Worm (Caenorhabditis elegans): ENCODE data around the gene atln-1.
A peak's percentile ranks its signal among the peaks of the same experiment; 100 is the strongest.
"Not testable (repeated sequence)": the region's sequence is repeated elsewhere in the genome, so short reads cannot be mapped to it uniquely, and the experiment has no call there.

The atln-1 gene

DNA sequence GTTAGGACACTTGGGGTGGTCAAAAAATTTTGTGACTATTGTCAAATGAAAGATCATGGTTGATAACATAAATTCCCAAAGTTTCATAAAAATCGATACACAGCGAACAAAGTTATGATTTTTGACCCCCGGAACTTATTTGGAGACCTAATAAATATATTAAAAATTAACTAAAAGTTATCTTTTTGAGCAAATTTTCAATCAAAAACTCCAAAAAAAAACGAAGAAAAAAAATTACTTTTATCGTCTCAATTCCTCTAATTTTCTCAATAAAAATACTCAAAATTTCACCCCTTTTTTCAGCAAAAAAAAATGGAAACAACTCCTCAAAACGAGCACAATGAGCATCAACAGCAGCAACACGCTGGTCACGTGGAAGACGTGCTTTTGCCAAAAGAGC, at the start of gene atln-1:
Gene atln-1, plus strand, starts transcription at position 301 of the 400 bp plus-strand sequence.
- TF ChIP-seq nhr-76 (tag; optimal IDR thresholded peaks at IDR 0.05); lin-14 (GFP tag; optimal IDR thresholded peaks at IDR 0.05); ztf-11 (tag; optimal IDR thresholded peaks at IDR 0.05): not testable (repeated sequence)

DNA sequence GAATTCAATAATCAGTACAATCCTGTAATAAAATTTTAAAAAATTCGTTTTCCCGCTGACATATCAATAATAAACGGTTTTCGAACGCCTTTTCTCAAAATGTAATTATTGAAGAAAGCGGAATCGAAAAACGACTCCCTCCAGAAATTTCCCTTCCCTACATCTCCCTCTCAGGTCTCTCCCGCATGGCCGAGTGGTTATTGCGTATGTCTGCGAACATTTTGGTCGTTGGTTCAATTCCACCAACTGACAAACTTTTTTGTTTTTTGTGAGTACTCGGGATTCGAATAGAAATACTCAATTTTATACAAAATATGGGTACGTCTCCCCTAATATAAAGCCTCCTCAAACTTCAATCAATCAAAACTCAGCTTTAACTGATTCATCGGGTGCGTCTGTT, 48.5 kb upstream of the atln-1 start:
- peak; percentile 17; the same call in 1 of the 2 replicates for TF ChIP-seq nhr-19 (GFP tag; conservative IDR thresholded peaks at IDR 0.05)

DNA sequence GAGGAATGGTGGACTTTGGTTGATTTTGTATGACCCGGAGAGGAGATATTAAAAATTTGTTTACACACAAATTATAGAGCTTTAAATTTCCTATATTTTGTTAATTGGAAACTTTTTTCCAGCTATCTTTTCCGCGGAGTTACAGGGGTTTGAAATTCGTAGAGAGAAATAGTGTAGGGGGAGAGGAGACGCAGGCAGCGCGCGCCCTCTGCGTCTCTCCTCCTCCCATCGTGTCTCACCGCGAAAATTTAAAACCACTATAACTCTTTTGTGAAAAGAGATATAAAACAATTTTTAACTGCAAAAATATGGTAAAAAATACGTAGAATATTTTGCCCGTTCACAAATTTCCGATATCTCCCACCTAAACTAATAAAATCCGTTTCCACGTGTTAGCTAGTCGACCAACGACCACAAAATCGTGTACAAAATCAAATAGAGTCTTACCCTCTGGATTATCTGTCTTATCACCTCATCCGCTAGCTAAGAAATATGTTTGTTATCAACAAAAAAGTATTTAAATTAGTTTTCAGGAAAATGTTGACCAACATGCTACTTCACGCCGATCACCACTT, 45.9 kb upstream of the atln-1 start, which contains the start of gene nhr-277:
Gene nhr-277, plus strand, starts transcription at position 525 of the 575 bp plus-strand sequence.
- peak; percentile 9 for TF ChIP-seq nhr-85 (tag)
- TF ChIP-seq ama-1 (optimal IDR thresholded peaks at IDR 0.05): no peak
- no peak for TF ChIP-seq elt-2 (tag; optimal IDR thresholded peaks at IDR 0.05)
- no peak for TF ChIP-seq ceh-63 (GFP tag; optimal IDR thresholded peaks at IDR 0.05)
- no peak for TF ChIP-seq efl-1 (optimal IDR thresholded peaks at IDR 0.05)
- TF ChIP-seq efl-1 (GFP tag; optimal IDR thresholded peaks at IDR 0.05 in 1 of 2): peak in 1 of 2 experiments; percentile 11
- TF ChIP-seq nhr-28 (tag; optimal IDR thresholded peaks at IDR 0.05): no peak
- no peak for TF ChIP-seq C34B4.2 (tag; optimal IDR thresholded peaks at IDR 0.05)
- no peak for TF ChIP-seq unc-86 (tag; optimal IDR thresholded peaks at IDR 0.05)
- no peak for TF ChIP-seq swsn-7 (tag; optimal IDR thresholded peaks at IDR 0.05)
- TF ChIP-seq isw-1 (GFP tag; IDR thresholded peaks at IDR 0.05): no peak
- TF ChIP-seq lin-13 (GFP tag; optimal IDR thresholded peaks at IDR 0.05): no peak
- TF ChIP-seq mab-9 (GFP tag; IDR thresholded peaks at IDR 0.05): no peak
- no peak for TF ChIP-seq nhr-237 (tag; optimal IDR thresholded peaks at IDR 0.05)
- TF ChIP-seq tlp-1 (tag; optimal IDR thresholded peaks at IDR 0.05): no peak
- TF ChIP-seq mdl-1 (tag; optimal IDR thresholded peaks at IDR 0.05): no peak
- TF ChIP-seq nhr-19 (GFP tag; conservative IDR thresholded peaks at IDR 0.05): no peak

DNA sequence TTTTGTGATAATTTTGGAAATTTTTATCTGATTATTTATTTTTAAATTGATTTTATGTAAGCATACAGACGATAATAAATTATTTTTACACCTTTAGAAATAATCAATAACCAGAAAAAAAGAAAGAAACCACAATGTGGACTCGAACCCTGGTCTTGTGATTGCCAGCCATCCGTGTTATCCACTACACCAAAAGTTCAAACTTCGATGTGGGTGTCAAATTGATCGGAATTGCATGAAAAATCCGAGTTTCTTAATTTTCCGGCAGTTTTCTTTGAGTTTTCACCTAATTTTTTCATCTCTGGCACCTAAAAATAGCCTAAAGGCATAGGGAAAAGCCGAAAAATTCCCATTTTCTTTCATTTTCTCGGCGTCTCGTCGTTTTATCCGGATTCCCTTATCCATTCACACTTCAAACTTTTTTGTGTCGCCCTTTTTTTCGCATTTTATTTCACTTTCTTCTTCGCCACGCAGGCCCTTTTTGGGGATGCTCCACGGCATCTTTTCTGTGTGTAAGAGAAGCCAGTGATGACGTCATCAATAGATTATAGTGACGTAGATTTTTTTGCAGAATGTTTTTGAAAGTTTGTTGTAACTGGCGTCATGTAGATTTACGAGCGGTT, 41.0 kb upstream of the atln-1 start:
- peak; percentile 20 for TF ChIP-seq xbp-1 (tag; optimal IDR thresholded peaks at IDR 0.05)
- peak; percentile 69 for TF ChIP-seq lin-14 (GFP tag; optimal IDR thresholded peaks at IDR 0.05)
- TF ChIP-seq fkh-8 (tag; optimal IDR thresholded peaks at IDR 0.05): peak; percentile 11
- no peak for TF ChIP-seq hlh-17 (GFP tag; optimal IDR thresholded peaks at IDR 0.05; ENCODE audit: borderline replicate concordance)
- no peak for TF ChIP-seq skn-1 (tag; optimal IDR thresholded peaks at IDR 0.05)
- TF ChIP-seq snpc-4 (tag; optimal IDR thresholded peaks at IDR 0.05): no peak

DNA sequence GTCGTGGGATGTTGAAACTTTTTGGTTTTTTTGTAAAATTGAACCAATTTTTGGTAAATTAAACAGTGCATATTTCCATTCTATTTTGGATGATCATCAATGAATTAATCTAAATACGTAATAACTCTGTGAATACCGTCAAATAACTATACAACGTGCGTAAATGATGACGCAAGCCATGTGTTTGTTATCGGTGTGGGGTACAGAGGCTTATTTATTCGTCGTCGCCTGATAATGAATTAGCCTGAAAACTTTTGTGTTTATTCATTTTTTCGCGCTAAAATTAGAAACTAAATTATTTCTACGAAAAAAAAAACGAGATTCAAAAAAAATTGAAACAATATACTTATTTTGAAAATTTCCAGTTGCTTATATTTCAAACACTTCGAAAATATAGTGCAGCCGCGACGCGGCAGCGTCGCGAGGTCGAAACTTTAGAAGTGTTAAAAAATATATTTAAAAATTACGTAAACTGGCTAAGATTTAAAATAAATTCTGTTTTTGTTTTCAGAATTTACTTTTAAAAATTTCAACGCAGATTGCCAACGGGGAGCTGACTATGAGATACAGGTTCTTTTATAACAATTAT, 39.5 kb upstream of the atln-1 start:
- TF ChIP-seq lin-35 (GFP tag; optimal IDR thresholded peaks at IDR 0.05) (peak in 1 of 2 experiments; percentile 10), nhr-85 (tag) (peak; percentile 32), isw-1 (GFP tag; IDR thresholded peaks at IDR 0.05) (no peak)

DNA sequence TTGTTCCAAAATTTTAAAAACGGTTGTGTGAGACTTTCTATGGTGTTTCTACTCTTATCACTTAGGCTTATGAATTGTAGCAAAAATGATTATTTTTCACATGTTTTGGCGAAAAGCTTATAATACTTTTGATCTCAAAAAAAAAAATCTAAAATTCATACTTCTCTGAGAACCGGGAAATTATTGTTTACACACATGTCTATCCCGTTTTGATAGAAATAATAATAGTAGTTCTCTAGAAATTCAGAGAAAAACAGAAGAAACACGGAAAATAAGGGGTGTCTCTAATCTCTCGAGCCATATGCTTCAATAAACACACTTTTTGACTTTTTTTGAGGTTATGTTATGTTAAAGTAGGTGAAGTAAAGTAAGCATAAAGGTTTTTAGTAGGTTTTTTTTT, 37.9 kb upstream of the atln-1 start:
- TF ChIP-seq pax-3 (tag; optimal IDR thresholded peaks at IDR 0.05) (no peak), jun-1 (tag; optimal IDR thresholded peaks at IDR 0.05) (no peak), nhr-11 (tag; optimal IDR thresholded peaks at IDR 0.05) (no peak), rnt-1 (tag; optimal IDR thresholded peaks at IDR 0.05) (no peak), lir-3 (tag; optimal IDR thresholded peaks at IDR 0.05; ENCODE audit: poor library complexity) (no peak), nhr-71 (tag; optimal IDR thresholded peaks at IDR 0.05) (peak; percentile 21), C04F5.9 (tag; optimal IDR thresholded peaks at IDR 0.05) (no peak), nhr-90 (tag; optimal IDR thresholded peaks at IDR 0.05; ENCODE audit: poor library complexity) (no peak), dsc-1 (tag; optimal IDR thresholded peaks at IDR 0.05) (no peak), fkh-8 (tag; optimal IDR thresholded peaks at IDR 0.05) (peak; percentile 50), elt-2 (tag; optimal IDR thresholded peaks at IDR 0.05) (no peak), dpl-1 (GFP tag; optimal IDR thresholded peaks at IDR 0.05) (no peak), sptf-1 (tag; optimal IDR thresholded peaks at IDR 0.05) (no peak), lin-35 (GFP tag; optimal IDR thresholded peaks at IDR 0.05) (no peak), lin-39 (tag; optimal IDR thresholded peaks at IDR 0.05) (no peak), Y116A8C.19 (tag; optimal IDR thresholded peaks at IDR 0.05; ENCODE audit: borderline replicate concordance) (no peak)

Data from whole organism, L1 larva.